Worm (Caenorhabditis elegans) whole organism, L1 larva: Measurements from ENCODE around the gene F02D10.6.

Experiments
- C04F5.9 ChIP-seq: sonication (generic microtip); optimal IDR thresholded peaks from 2 replicates; lab custom pipeline; 2016; ENCODE audit warnings: missing genetic modification characterization, missing compliant biosample characterization
- fos-1 ChIP-seq: fragments of 150-350 bp; optimal IDR thresholded peaks from 2 replicates; lab custom pipeline; 2014; ENCODE audit warnings: missing biosample characterization, missing genetic modification characterization
- irx-1 ChIP-seq: sonication (generic microtip); optimal IDR thresholded peaks from 2 replicates; lab custom pipeline; 2016; ENCODE audit warnings: missing genetic modification characterization, missing compliant biosample characterization
- mdl-1 ChIP-seq, 2 experiments: fragments of 150-350 bp; optimal IDR thresholded peaks; 2 replicates each; lab custom pipeline; 2014 to 2017; ENCODE audit warnings: missing biosample characterization in 2 of 2, missing genetic modification characterization in 2 of 2, inconsistent platforms in 1 of 2
- nhr-11 ChIP-seq: fragments of 150-350 bp; optimal IDR thresholded peaks from 2 replicates; lab custom pipeline; 2014; ENCODE audit warnings: missing biosample characterization, missing genetic modification characterization
- nhr-237 ChIP-seq: fragments of 150-350 bp; optimal IDR thresholded peaks from 2 replicates; lab custom pipeline; 2014; ENCODE audit warnings: missing biosample characterization, missing genetic modification characterization
- skn-1 ChIP-seq: fragments of 150-350 bp; optimal IDR thresholded peaks from 2 replicates; lab custom pipeline; 2014; ENCODE audit warnings: missing biosample characterization, missing genetic modification characterization
- ztf-4 ChIP-seq: fragments of 150-350 bp; optimal IDR thresholded peaks from 2 replicates; lab custom pipeline; 2014; ENCODE audit warnings: missing biosample characterization, missing genetic modification characterization

- TF ChIP-seq ztf-4, result no peak
- no peak for TF ChIP-seq nhr-237 (tag; lab: Kevin White, UChicago)
- TF ChIP-seq fos-1 (tag; lab: Kevin White, UChicago), result no peak
- TF ChIP-seq skn-1 (tag; lab: Kevin White, UChicago), result no peak
- TF ChIP-seq irx-1 (tag; lab: Kevin White, UChicago), result no peak
- no peak for TF ChIP-seq nhr-11 (tag; lab: Kevin White, UChicago)
- TF ChIP-seq C04F5.9 (tag; lab: Kevin White, UChicago), result no peak
- no peak for TF ChIP-seq mdl-1 (tag; optimal IDR thresholded peaks at IDR 0.05; lab: Kevin White, UChicago)
These were observed 25.9 kb upstream of the F02D10.6 start, which contains the start of gene efn-3 for ce11 chrX:13477356-13477755.
